Worm (Caenorhabditis elegans): ENCODE results near the gene srtx-1.

srtx-1 gene

ce11 chrIV:7391534-7392343 lies 29.3 kb upstream of the srtx-1 start (continued):
- TF ChIP-seq ceh-88 (GFP tag; IDR thresholded peaks at IDR 0.05) (0 out of 2 replicates have a peak, but pooled peaks have one; percentile 25), nhr-237 (tag; optimal IDR thresholded peaks at IDR 0.05) (no peak), mep-1 (tag; optimal IDR thresholded peaks at IDR 0.05) (no peak), snpc-4 (tag; optimal IDR thresholded peaks at IDR 0.05) (no peak), pag-3 (tag; optimal IDR thresholded peaks at IDR 0.05; ENCODE audit: borderline replicate concordance, insufficient read depth) (no peak), tbx-2 (tag; optimal IDR thresholded peaks at IDR 0.05) (peak; percentile 33), ceh-63 (GFP tag; optimal IDR thresholded peaks at IDR 0.05) (no peak), xbp-1 (tag; optimal IDR thresholded peaks at IDR 0.05) (peak; percentile 42), irx-1 (tag; optimal IDR thresholded peaks at IDR 0.05) (peak; percentile 33), Y116A8C.19 (tag; optimal IDR thresholded peaks at IDR 0.05; ENCODE audit: borderline replicate concordance) (no peak), alr-1 (tag; optimal IDR thresholded peaks at IDR 0.05; ENCODE audit: borderline replicate concordance) (no peak), ztf-4 (tag; optimal IDR thresholded peaks at IDR 0.05) (peak; percentile 50), pax-3 (tag; optimal IDR thresholded peaks at IDR 0.05) (no peak), nhr-76 (tag; optimal IDR thresholded peaks at IDR 0.05) (no peak), egl-27 (tag; optimal IDR thresholded peaks at IDR 0.05) (no peak), vab-15 (tag; optimal IDR thresholded peaks at IDR 0.05) (no peak), nhr-19 (GFP tag; conservative IDR thresholded peaks at IDR 0.05) (peak; percentile 73), swsn-7 (tag; optimal IDR thresholded peaks at IDR 0.05) (peak; percentile 23), pqm-1 (tag; optimal IDR thresholded peaks at IDR 0.05) (no peak), ama-1 (optimal IDR thresholded peaks at IDR 0.05) (no peak), hlh-4 (tag; optimal IDR thresholded peaks at IDR 0.05) (no peak), unc-30 (tag; optimal IDR thresholded peaks at IDR 0.05) (no peak), unc-86 (tag; optimal IDR thresholded peaks at IDR 0.05) (peak; percentile 38), ceh-90 (tag; optimal IDR thresholded peaks at IDR 0.05) (no peak), rnt-1 (tag; optimal IDR thresholded peaks at IDR 0.05) (peak; percentile 53), C04F5.9 (tag; optimal IDR thresholded peaks at IDR 0.05) (no peak), mef-2 (tag; optimal IDR thresholded peaks at IDR 0.05) (no peak), nhr-71 (tag; optimal IDR thresholded peaks at IDR 0.05) (peak; percentile 82), snu-23 (GFP tag; optimal IDR thresholded peaks at IDR 0.05) (peak; percentile 43), nhr-90 (tag; optimal IDR thresholded peaks at IDR 0.05; ENCODE audit: poor library complexity) (no peak), unc-130 (tag; optimal IDR thresholded peaks at IDR 0.05) (peak; percentile 16), lir-3 (tag; optimal IDR thresholded peaks at IDR 0.05; ENCODE audit: poor library complexity) (peak; percentile 32), zag-1 (tag; optimal IDR thresholded peaks at IDR 0.05) (no peak), lin-14 (GFP tag; optimal IDR thresholded peaks at IDR 0.05) (peak; percentile 83), C34B4.2 (tag; optimal IDR thresholded peaks at IDR 0.05) (no peak), nhr-28 (tag; optimal IDR thresholded peaks at IDR 0.05) (no peak), nhr-11 (tag; optimal IDR thresholded peaks at IDR 0.05) (no peak), unc-62 (GFP tag; optimal IDR thresholded peaks at IDR 0.05) (no peak), nhr-84 (tag; optimal IDR thresholded peaks at IDR 0.05) (no peak), C16A3.4 (tag; optimal IDR thresholded peaks at IDR 0.05) (no peak), egl-13 (tag; optimal IDR thresholded peaks at IDR 0.05) (no peak), nhr-77 (tag; optimal IDR thresholded peaks at IDR 0.05) (no peak), ceh-8 (GFP tag; optimal IDR thresholded peaks at IDR 0.05) (no peak), mab-9 (GFP tag; IDR thresholded peaks at IDR 0.05) (no peak)

All from whole organism, L1 larva.